Fruit fly (Drosophila melanogaster): ENCODE results near the gene CG14109.
A peak's percentile ranks its signal among the peaks of the same experiment; 100 is the strongest.

CG14109 gene

dm6 chr3L:13450177-13450793 lies 9.6 kb downstream of the CG14109 start, which contains the start of the genes JMJD7 and CG10738 (continued):
- TF ChIP-seq Nf-YB (GFP tag; optimal IDR thresholded peaks at IDR 0.05) (no peak), luna (GFP tag; optimal IDR thresholded peaks at IDR 0.05) (no peak), emc (GFP tag; optimal IDR thresholded peaks at IDR 0.05) (no peak), CG8388 (GFP tag; optimal IDR thresholded peaks at IDR 0.05) (no peak), Mrtf (GFP tag; IDR thresholded peaks at IDR 0.05) (peak; percentile 60), CG2875 (GFP tag; optimal IDR thresholded peaks at IDR 0.05) (no peak), br (optimal IDR thresholded peaks at IDR 0.05) (no peak), sr (GFP tag; IDR thresholded peaks at IDR 0.05) (0 out of 3 replicates have a peak, but pooled peaks have one; percentile 4), CG34376 (GFP tag; optimal IDR thresholded peaks at IDR 0.05) (peak; percentile 33), ind (GFP tag; optimal IDR thresholded peaks at IDR 0.05) (peak; percentile 68), slp2 (GFP tag; optimal IDR thresholded peaks at IDR 0.05) (no peak), Optix (GFP tag; IDR thresholded peaks at IDR 0.05) (peak; percentile 78), insv (GFP tag; optimal IDR thresholded peaks at IDR 0.05) (no peak), Lim3 (GFP tag; IDR thresholded peaks at IDR 0.05) (0 out of 2 replicates have a peak, but pooled peaks have one; percentile 29), ap (GFP tag; IDR thresholded peaks at IDR 0.05) (peak; percentile 70; the same call in 1 of the 2 replicates), bab2 (GFP tag; optimal IDR thresholded peaks at IDR 0.05) (no peak), CG14965 (GFP tag; optimal IDR thresholded peaks at IDR 0.05; ENCODE audit: borderline replicate concordance) (no peak), dmrt99B (tag; optimal IDR thresholded peaks at IDR 0.05) (peak; percentile 18), so (GFP tag; IDR thresholded peaks at IDR 0.05) (peak; percentile 58; the same call in 1 of the 3 replicates), pb (GFP tag; optimal IDR thresholded peaks at IDR 0.05) (peak; percentile 39), CG4360 (GFP tag; IDR thresholded peaks at IDR 0.05) (no peak), ara (GFP tag; IDR thresholded peaks at IDR 0.05) (peak; percentile 42; the same call in 1 of the 2 replicates), ranshi (GFP tag; IDR thresholded peaks at IDR 0.05) (peak; percentile 75), ems (GFP tag; optimal IDR thresholded peaks at IDR 0.05) (peak; percentile 7), CG11695 (GFP tag; IDR thresholded peaks at IDR 0.05) (no peak), CG6254 (GFP tag; optimal IDR thresholded peaks at IDR 0.05) (peak; percentile 68), CG7839 (tag; optimal IDR thresholded peaks at IDR 0.05) (peak; percentile 11), tgo (GFP tag; IDR thresholded peaks at IDR 0.05) (peak; percentile 62), gce (GFP tag; IDR thresholded peaks at IDR 0.05) (peak; percentile 38; the same call in 1 of the 3 replicates), Dref (GFP tag; IDR thresholded peaks at IDR 0.05) (no peak; the same call in 1 of the 2 replicates), CG11093 (GFP tag; IDR thresholded peaks at IDR 0.05) (peak; percentile 42; the same call in 2 of the 3 replicates), CG17361 (GFP tag; IDR thresholded peaks at IDR 0.05) (peak; percentile 42; the same call in 1 of the 3 replicates), exex (tag; optimal IDR thresholded peaks at IDR 0.05) (no peak), kay (GFP tag; optimal IDR thresholded peaks at IDR 0.05) (peak; percentile 6), CG10147 (GFP tag; optimal IDR thresholded peaks at IDR 0.05) (peak; percentile 75), lilli (GFP tag; optimal IDR thresholded peaks at IDR 0.05) (peak; percentile 37), CG16863 (GFP tag; optimal IDR thresholded peaks at IDR 0.05) (no peak), CG16815 (GFP tag; optimal IDR thresholded peaks at IDR 0.05) (no peak), NFAT (GFP tag; IDR thresholded peaks at IDR 0.05) (peak; percentile 83), CG4730 (GFP tag; IDR thresholded peaks at IDR 0.05) (peak; percentile 52; the same call in 1 of the 2 replicates), Atf-2 (GFP tag; optimal IDR thresholded peaks at IDR 0.05) (no peak), CG15514 (GFP tag; optimal IDR thresholded peaks at IDR 0.05) (peak; percentile 70), CG12155 (GFP tag; optimal IDR thresholded peaks at IDR 0.05) (peak; percentile 9), CG17359 (tag; optimal IDR thresholded peaks at IDR 0.05) (peak; percentile 56), toy (GFP tag; IDR thresholded peaks at IDR 0.05) (peak; percentile 25; the same call in 1 of the 2 replicates), CG34224 (GFP tag; IDR thresholded peaks at IDR 0.05; ENCODE audit: partially characterized antibody) (no peak), CG18476 (GFP tag; optimal IDR thresholded peaks at IDR 0.05) (peak; percentile 51), Dp (GFP tag; optimal IDR thresholded peaks at IDR 0.05) (peak; percentile 81), twi (tag; optimal IDR thresholded peaks at IDR 0.05) (no peak), Fer2 (tag; optimal IDR thresholded peaks at IDR 0.05) (peak; percentile 16), CG43689 (GFP tag; IDR thresholded peaks at IDR 0.05) (no peak)
